Worm (Caenorhabditis elegans): ENCODE data around the gene cest-3.

- TF ChIP-seq ztf-11 (tag; optimal IDR thresholded peaks at IDR 0.05) (no peak), unc-62 (GFP tag; optimal IDR thresholded peaks at IDR 0.05) (no peak), nhr-12 (tag; optimal IDR thresholded peaks at IDR 0.05) (no peak), nhr-237 (tag; optimal IDR thresholded peaks at IDR 0.05) (no peak)
These were observed 1.5 kb downstream of the cest-3 start for ce11 chrX:12242902-12243301.
